Worm (Caenorhabditis elegans) whole organism, L3 larva: Measurements from ENCODE around the gene nlp-6.
A peak's percentile ranks its signal among the peaks of the same experiment; 100 is the strongest.

Experiments used
- R02D3.7 ChIP-seq: fragments of 150-350 bp; optimal IDR thresholded peaks from 2 replicates; lab custom pipeline; 2014; ENCODE audit warnings: missing biosample characterization, missing genetic modification characterization
- ZK546.5 ChIP-seq: sonication (generic microtip); optimal IDR thresholded peaks from 2 replicates; lab custom pipeline; 2017; ENCODE audit warnings: missing biosample characterization, missing genetic modification characterization
- ama-1 ChIP-seq: fragments of 150-350 bp; optimal IDR thresholded peaks from 2 replicates; lab custom pipeline; 2018
- ceh-16 ChIP-seq: sonication (generic microtip); optimal IDR thresholded peaks from 2 replicates; lab custom pipeline; 2017; ENCODE audit warnings: missing biosample characterization, missing genetic modification characterization
- ceh-28 ChIP-seq: fragments of 150-350 bp; optimal IDR thresholded peaks from 2 replicates; lab custom pipeline; 2014; ENCODE audit warnings: missing biosample characterization, missing genetic modification reagents, missing genetic modification characterization
- ceh-82 ChIP-seq: fragments of 150-350 bp; optimal IDR thresholded peaks from 2 replicates; lab custom pipeline; 2014; ENCODE audit warnings: missing biosample characterization, missing genetic modification characterization
- egl-27 ChIP-seq: sonication (generic microtip); optimal IDR thresholded peaks from 4 replicates; lab custom pipeline; 2017; ENCODE audit warnings: missing biosample characterization, missing genetic modification reagents, missing genetic modification characterization
- egl-5 ChIP-seq: fragments of 150-350 bp; optimal IDR thresholded peaks from 2 replicates; lab custom pipeline; 2017; ENCODE audit warnings: missing biosample characterization, missing genetic modification reagents, missing genetic modification characterization, inconsistent platforms
- elt-2 ChIP-seq: sonication (generic microtip); optimal IDR thresholded peaks from 2 replicates; lab custom pipeline; 2016; ENCODE audit warnings: missing genetic modification reagents, mild to moderate bottlenecking, missing genetic modification characterization, missing compliant biosample characterization
- fkh-2 ChIP-seq: fragments of 150-350 bp; optimal IDR thresholded peaks from 2 replicates; lab custom pipeline; 2014; ENCODE audit warnings: missing biosample characterization, missing genetic modification reagents, missing genetic modification characterization
- fos-1 ChIP-seq: fragments of 150-350 bp; optimal IDR thresholded peaks from 2 replicates; lab custom pipeline; 2014; ENCODE audit warnings: missing biosample characterization, missing genetic modification characterization
- hmg-11 ChIP-seq: sonication (generic microtip); optimal IDR thresholded peaks from 2 replicates; lab custom pipeline; 2016; ENCODE audit warnings: missing genetic modification characterization, missing compliant biosample characterization
- lin-39 ChIP-seq: fragments of 150-350 bp; optimal IDR thresholded peaks from 2 replicates; lab custom pipeline; 2018; ENCODE audit warnings: missing biosample characterization, missing genetic modification reagents, missing genetic modification characterization
- lsy-12 ChIP-seq: sonication (generic microtip); optimal IDR thresholded peaks from 2 replicates; lab custom pipeline; 2016; ENCODE audit warnings: mild to moderate bottlenecking, missing genetic modification characterization, missing compliant biosample characterization
- mdl-1 ChIP-seq: fragments of 150-350 bp; optimal IDR thresholded peaks from 2 replicates; lab custom pipeline; 2014; ENCODE audit warnings: missing biosample characterization, missing genetic modification characterization
- mml-1 ChIP-seq: fragments of 150-350 bp; sonication (generic microtip); optimal IDR thresholded peaks from 3 replicates; lab custom pipeline; 2014; ENCODE audit warnings: missing biosample characterization, missing genetic modification characterization
- nfya-1 ChIP-seq: sonication (generic microtip); optimal IDR thresholded peaks from 2 replicates; lab custom pipeline; 2017; ENCODE audit warnings: missing genetic modification characterization, mild to moderate bottlenecking, missing compliant biosample characterization, antibody characterized with exemption, moderate library complexity; ENCODE audit not compliant: insufficient read depth
- nhr-12 ChIP-seq: fragments of 150-350 bp; optimal IDR thresholded peaks from 2 replicates; lab custom pipeline; 2014; ENCODE audit warnings: missing biosample characterization, missing genetic modification characterization
- nhr-23 ChIP-seq: fragments of 150-350 bp; optimal IDR thresholded peaks from 2 replicates; lab custom pipeline; 2014; ENCODE audit warnings: missing biosample characterization, missing genetic modification reagents, missing genetic modification characterization
- nhr-237 ChIP-seq: fragments of 150-350 bp; optimal IDR thresholded peaks from 2 replicates; lab custom pipeline; 2014; ENCODE audit warnings: missing biosample characterization, missing genetic modification characterization
- nhr-28 ChIP-seq: fragments of 150-350 bp; optimal IDR thresholded peaks from 2 replicates; lab custom pipeline; 2014; ENCODE audit warnings: missing biosample characterization, missing genetic modification characterization
- nhr-43 ChIP-seq: sonication (generic microtip); optimal IDR thresholded peaks from 2 replicates; lab custom pipeline; 2016; ENCODE audit warnings: mild to moderate bottlenecking, missing genetic modification characterization, missing compliant biosample characterization; ENCODE audit not compliant: poor library complexity, severe bottlenecking
- nhr-76 ChIP-seq: fragments of 150-350 bp; sonication (generic microtip); optimal IDR thresholded peaks from 5 replicates; lab custom pipeline; 2014; ENCODE audit warnings: missing biosample characterization, missing genetic modification characterization
- nhr-77 ChIP-seq: fragments of 150-350 bp; optimal IDR thresholded peaks from 2 replicates; lab custom pipeline; 2014; ENCODE audit warnings: missing biosample characterization, missing genetic modification characterization
- pha-4 ChIP-seq: fragments of 150-350 bp; optimal IDR thresholded peaks from 2 replicates; lab custom pipeline; 2014; ENCODE audit warnings: missing biosample characterization, missing genetic modification reagents, missing genetic modification characterization
- pqm-1 ChIP-seq: fragments of 150-350 bp; optimal IDR thresholded peaks from 2 replicates; lab custom pipeline; 2017; ENCODE audit warnings: missing biosample characterization, missing genetic modification characterization, inconsistent platforms
- sea-2 ChIP-seq: fragments of 150-350 bp; sonication (generic microtip); optimal IDR thresholded peaks from 4 replicates; lab custom pipeline; 2014; ENCODE audit warnings: missing biosample characterization, missing genetic modification reagents, missing genetic modification characterization
- skn-1 ChIP-seq: fragments of 150-350 bp; optimal IDR thresholded peaks from 2 replicates; lab custom pipeline; 2014; ENCODE audit warnings: missing biosample characterization, missing genetic modification characterization
- snpc-4 ChIP-seq: fragments of 150-350 bp; optimal IDR thresholded peaks from 2 replicates; lab custom pipeline; 2014; ENCODE audit warnings: missing biosample characterization, missing genetic modification characterization
- unc-39 ChIP-seq: sonication (generic microtip); optimal IDR thresholded peaks from 4 replicates; lab custom pipeline; 2017; ENCODE audit warnings: missing biosample characterization, missing genetic modification characterization
- unc-62 ChIP-seq: fragments of 150-350 bp; sonication (generic microtip); optimal IDR thresholded peaks from 4 replicates; lab custom pipeline; 2014; ENCODE audit warnings: missing biosample characterization, missing genetic modification reagents, missing genetic modification characterization
- zag-1 ChIP-seq: fragments of 150-350 bp; optimal IDR thresholded peaks from 2 replicates; lab custom pipeline; 2014; ENCODE audit warnings: missing biosample characterization, missing genetic modification characterization
- ztf-11 ChIP-seq: fragments of 150-350 bp; optimal IDR thresholded peaks from 2 replicates; lab custom pipeline; 2014; ENCODE audit warnings: missing biosample characterization, missing genetic modification characterization
- ztf-4 ChIP-seq: fragments of 150-350 bp; optimal IDR thresholded peaks from 2 replicates; lab custom pipeline; 2014; ENCODE audit warnings: missing biosample characterization, missing genetic modification characterization

Gene nlp-6

ce11 chrX:17662146-17662545 lies at the start of gene nlp-6:
Gene nlp-6 (plus strand): TSS chrX:17662446.
- TF ChIP-seq nhr-76 (tag; lab: Kevin White, UChicago) (no peak), hmg-11 (tag; lab: Kevin White, UChicago) (no peak), sea-2 (GFP tag; lab: Kevin White, UChicago) (no peak)

- TF ChIP-seq pha-4 (tag; lab: Kevin White, UChicago) (no peak), R02D3.7 (tag; lab: Kevin White, UChicago) (no peak), ceh-16 (no peak), egl-27 (no peak), nhr-237 (tag; lab: Kevin White, UChicago) (no peak), nhr-77 (tag; lab: Kevin White, UChicago) (no peak), mdl-1 (tag; lab: Kevin White, UChicago) (no peak), snpc-4 (no peak)
- TF ChIP-seq, all 47 proteins: peak for 0
These were observed 49.2 kb upstream of the nlp-6 start for ce11 chrX:17613024-17613423.

- TF ChIP-seq unc-39 (tag; lab: Kevin White, UChicago) (no peak), ztf-11 (tag; lab: Kevin White, UChicago) (no peak), lsy-12 (tag; lab: Kevin White, UChicago) (no peak), mml-1 (tag; lab: Kevin White, UChicago) (no peak), fos-1 (tag; lab: Kevin White, UChicago) (no peak)
These were observed 48.0 kb upstream of the nlp-6 start, which contains the start of gene ncs-7 for ce11 chrX:17614245-17614644. Gene ncs-7 (plus strand): TSS chrX:17614545.

- no peak for TF ChIP-seq sea-2 (GFP tag; lab: Kevin White, UChicago)
- TF ChIP-seq elt-2, result no peak
- no peak for TF ChIP-seq lin-39 (tag; lab: Kevin White, UChicago)
- no peak for TF ChIP-seq ceh-28
- TF ChIP-seq unc-39 (tag; lab: Kevin White, UChicago), result no peak
- TF ChIP-seq, all 47 proteins: peak for 0
These were observed 37.0 kb upstream of the nlp-6 start for ce11 chrX:17625245-17625644.

ce11 chrX:17625729-17626128 lies 36.5 kb upstream of the nlp-6 start:
- TF ChIP-seq lin-39 (tag; lab: Kevin White, UChicago) (no peak), ceh-82 (tag; lab: Kevin White, UChicago) (no peak), ztf-4 (tag; lab: Kevin White, UChicago) (no peak), skn-1 (tag; lab: Kevin White, UChicago) (no peak), egl-27 (no peak), elt-2 (no peak), nhr-76 (tag; lab: Kevin White, UChicago) (no peak), nfya-1 (tag; lab: Kevin White, UChicago) (no peak)

- peak; percentile 18 for TF ChIP-seq elt-2
- no peak for TF ChIP-seq ZK546.5 (tag; lab: Kevin White, UChicago)
- no peak for TF ChIP-seq snpc-4
- TF ChIP-seq nfya-1 (tag; lab: Kevin White, UChicago), result peak; percentile 63
- TF ChIP-seq mdl-1 (tag; lab: Kevin White, UChicago), result no peak
- TF ChIP-seq nhr-28 (tag; lab: Kevin White, UChicago), result no peak
- no peak for TF ChIP-seq fkh-2 (tag; lab: Kevin White, UChicago)
- no peak for TF ChIP-seq unc-39 (tag; lab: Kevin White, UChicago)
- no peak for TF ChIP-seq zag-1 (tag; lab: Kevin White, UChicago)
- TF ChIP-seq ama-1, result no peak
- TF ChIP-seq hmg-11 (tag; lab: Kevin White, UChicago), result no peak
These were observed 35.6 kb upstream of the nlp-6 start for ce11 chrX:17626599-17626998.

ce11 chrX:17627382-17627781 lies 34.9 kb upstream of the nlp-6 start:
- TF ChIP-seq nhr-12 (tag; lab: Kevin White, UChicago) (no peak), nfya-1 (tag; lab: Kevin White, UChicago) (peak; percentile 53), lin-39 (tag; lab: Kevin White, UChicago) (peak; percentile 69), nhr-43 (tag; lab: Kevin White, UChicago) (peak; percentile 27), fkh-2 (tag; lab: Kevin White, UChicago) (no peak), pqm-1 (tag; lab: Kevin White, UChicago) (no peak), ama-1 (peak; percentile 78), nhr-23 (no peak), egl-5 (no peak), mdl-1 (tag; lab: Kevin White, UChicago) (no peak), skn-1 (tag; lab: Kevin White, UChicago) (no peak), R02D3.7 (tag; lab: Kevin White, UChicago) (no peak), unc-62 (GFP tag; lab: Kevin White, UChicago) (no peak), ceh-82 (tag; lab: Kevin White, UChicago) (no peak)
